Fruit fly (Drosophila melanogaster): ENCODE results near the gene se.

dm6 chr3L:8540509-8540908 is 20.2 kb downstream of the se start:
- TF ChIP-seq achi (GFP tag; optimal IDR thresholded peaks at IDR 0.05) (no peak), Sox15 (GFP tag; optimal IDR thresholded peaks at IDR 0.05) (no peak), CG11762 (GFP tag; optimal IDR thresholded peaks at IDR 0.05; ENCODE audit: insufficient read depth) (no peak), CG34406 (GFP tag; optimal IDR thresholded peaks at IDR 0.05) (no peak), CG31627 (GFP tag; optimal IDR thresholded peaks at IDR 0.05) (no peak)

All from whole organism, prepupa.